Worm (Caenorhabditis elegans) whole organism, young adult: ENCODE results near the gene gst-39.

Source experiments
- ceh-58 ChIP-seq: fragments of 200-800 bp; sonication (Bioruptor generic); IDR thresholded peaks from 2 replicates; pipeline ENCODE4 v1.3.6; 2022; ENCODE audit warnings: missing genetic modification characterization, missing compliant biosample characterization
- ceh-79 ChIP-seq: sonication (generic microtip); optimal IDR thresholded peaks from 2 replicates; lab custom pipeline; 2017; ENCODE audit warnings: mild to moderate bottlenecking, missing genetic modification characterization, missing compliant biosample characterization
- egl-18 ChIP-seq: fragments of 200-800 bp; sonication (Bioruptor generic); IDR thresholded peaks from 2 replicates; pipeline ENCODE4 v1.3.6; 2022; ENCODE audit warnings: missing genetic modification reagents, missing genetic modification characterization, missing compliant biosample characterization
- hmg-1.2 ChIP-seq: fragments of 200-800 bp; sonication (Bioruptor generic); IDR thresholded peaks from 2 replicates; pipeline ENCODE4 v1.3.6; 2022; ENCODE audit warnings: missing genetic modification reagents, missing genetic modification characterization, missing compliant biosample characterization
- lag-1 ChIP-seq: fragments of 200-800 bp; sonication (Bioruptor generic); IDR thresholded peaks from 2 replicates; pipeline ENCODE4 v1.3.6; 2022; ENCODE audit warnings: missing genetic modification reagents, missing genetic modification characterization, missing compliant biosample characterization
- snpc-4 ChIP-seq, 5 experiments: fragments of 150-350 bp in 1 of 5; sonication (generic microtip) in 4 of 5; optimal IDR thresholded peaks; 2 replicates each; lab custom pipeline; 2014 to 2018; ENCODE audit warnings: missing genetic modification characterization in 5 of 5, missing biosample characterization in 3 of 5, antibody characterized with exemption in 2 of 5, mild to moderate bottlenecking in 2 of 5, missing compliant biosample characterization in 2 of 5, missing genotype in 2 of 5, moderate library complexity in 2 of 5, missing genetic modification reagents in 1 of 5
- unc-130 ChIP-seq: sonication (generic microtip); optimal IDR thresholded peaks from 2 replicates; lab custom pipeline; 2016; ENCODE audit warnings: missing genetic modification reagents, missing genetic modification characterization, missing compliant biosample characterization
- unc-62 ChIP-seq: fragments of 150-350 bp; optimal IDR thresholded peaks from 2 replicates; lab custom pipeline; 2014; ENCODE audit warnings: missing biosample characterization, missing genetic modification reagents, missing genetic modification characterization
- zim-3 ChIP-seq: sonication (generic microtip); optimal IDR thresholded peaks from 2 replicates; lab custom pipeline; 2017; ENCODE audit warnings: mild to moderate bottlenecking, missing genetic modification characterization, moderate library complexity, missing compliant biosample characterization

- TF ChIP-seq egl-18 = no peak
- no peak for TF ChIP-seq hmg-1.2 (GFP tag; lab: Robert Waterston, UW)
- no peak for TF ChIP-seq unc-62 (GFP tag; lab: Kevin White, UChicago)
- TF ChIP-seq ceh-58 (GFP tag; lab: Robert Waterston, UW) = no peak
- no peak for TF ChIP-seq unc-130 (GFP tag; lab: Kevin White, UChicago)
- no peak for TF ChIP-seq ceh-79 (tag; lab: Kevin White, UChicago)
- no peak for TF ChIP-seq zim-3 (tag; lab: Kevin White, UChicago)
- TF ChIP-seq snpc-4 (GFP tag; optimal IDR thresholded peaks at IDR 0.05; lab: Kevin White, UChicago) = no peak
- no peak for TF ChIP-seq snpc-4 (tag; optimal IDR thresholded peaks at IDR 0.05; lab: Kevin White, UChicago)
- TF ChIP-seq lag-1 (GFP tag; lab: Robert Waterston, UW) = no peak
Observed at ce11 chrII:15218609-15219008, 46.9 kb upstream of the gst-39 start.
